Worm (Caenorhabditis elegans) whole organism, mixed stage, embryonic: ENCODE data around the gene C44B11.6.

ENCODE experiments used
- M03D4.4 ChIP-seq: sonication (generic microtip); optimal IDR thresholded peaks from 2 replicates; lab custom pipeline; 2017; ENCODE audit warnings: mild to moderate bottlenecking, missing genetic modification characterization, missing compliant biosample characterization
- bed-3 ChIP-seq: fragments of 200-800 bp; sonication (Bioruptor generic); optimal IDR thresholded peaks from 3 replicates; lab custom pipeline; 2018; ENCODE audit warnings: mild to moderate bottlenecking, missing genetic modification characterization, moderate library complexity, missing compliant biosample characterization
- ceh-39 ChIP-seq: fragments of 150-350 bp; optimal IDR thresholded peaks from 2 replicates; lab custom pipeline; 2014; ENCODE audit warnings: missing biosample characterization, missing genetic modification characterization
- ces-1 ChIP-seq: fragments of 150-350 bp; optimal IDR thresholded peaks from 2 replicates; lab custom pipeline; 2014; ENCODE audit warnings: missing biosample characterization, missing genetic modification reagents, missing genetic modification characterization
- cnd-1 ChIP-seq: fragments of 200-800 bp; sonication (Bioruptor generic); optimal IDR thresholded peaks from 2 replicates; lab custom pipeline; 2018; ENCODE audit warnings: mild to moderate bottlenecking, missing genetic modification characterization, missing compliant biosample characterization
- drap-1 ChIP-seq: fragments of 200-800 bp; sonication (Bioruptor generic); optimal IDR thresholded peaks from 3 replicates; lab custom pipeline; 2018; ENCODE audit warnings: mild to moderate bottlenecking, missing genetic modification characterization, missing compliant biosample characterization
- elt-1 ChIP-seq: sonication (generic microtip); optimal IDR thresholded peaks from 2 replicates; lab custom pipeline; 2017; ENCODE audit warnings: missing genetic modification characterization, mild to moderate bottlenecking, missing compliant biosample characterization, antibody characterized with exemption, moderate library complexity, borderline replicate concordance; ENCODE audit not compliant: insufficient read depth
- elt-3 ChIP-seq: fragments of 150-350 bp; optimal IDR thresholded peaks from 2 replicates; lab custom pipeline; 2014; ENCODE audit warnings: missing biosample characterization, missing genetic modification characterization
- flh-1 ChIP-seq: fragments of 200-800 bp; sonication (Bioruptor generic); optimal IDR thresholded peaks from 2 replicates; lab custom pipeline; 2018; ENCODE audit warnings: mild to moderate bottlenecking, missing genetic modification characterization, moderate library complexity, missing compliant biosample characterization
- ham-2 ChIP-seq: fragments of 200-800 bp; sonication (Bioruptor generic); optimal IDR thresholded peaks from 2 replicates; lab custom pipeline; 2018; ENCODE audit warnings: mild to moderate bottlenecking, missing genetic modification characterization, missing compliant biosample characterization
- hlh-1 ChIP-seq: fragments of 150-350 bp; optimal IDR thresholded peaks from 2 replicates; lab custom pipeline; 2014; ENCODE audit warnings: missing biosample characterization, missing genetic modification reagents, missing genetic modification characterization
- lin-13 ChIP-seq: fragments of 150-350 bp; optimal IDR thresholded peaks from 2 replicates; lab custom pipeline; 2014; ENCODE audit warnings: missing biosample characterization, missing genetic modification characterization
- lin-32 ChIP-seq: fragments of 200-800 bp; sonication (Bioruptor generic); optimal IDR thresholded peaks from 2 replicates; lab custom pipeline; 2018; ENCODE audit warnings: mild to moderate bottlenecking, missing genetic modification characterization, missing compliant biosample characterization
- lsy-2 ChIP-seq: fragments of 150-350 bp; optimal IDR thresholded peaks from 2 replicates; lab custom pipeline; 2014; ENCODE audit warnings: missing biosample characterization, missing genetic modification characterization
- mep-1 ChIP-seq: fragments of 150-350 bp; optimal IDR thresholded peaks from 2 replicates; lab custom pipeline; 2017; ENCODE audit warnings: missing biosample characterization, missing genetic modification reagents, missing genetic modification characterization, inconsistent platforms
- mls-2 ChIP-seq: sonication (generic microtip); optimal IDR thresholded peaks from 2 replicates; lab custom pipeline; 2016; ENCODE audit warnings: mild to moderate bottlenecking, missing genetic modification characterization, moderate library complexity, missing compliant biosample characterization
- nhr-12 ChIP-seq: fragments of 150-350 bp; optimal IDR thresholded peaks from 2 replicates; lab custom pipeline; 2014; ENCODE audit warnings: missing biosample characterization, missing genetic modification characterization
- nhr-2 ChIP-seq: fragments of 150-350 bp; optimal IDR thresholded peaks from 2 replicates; lab custom pipeline; 2014; ENCODE audit warnings: missing biosample characterization, missing genetic modification characterization
- nhr-237 ChIP-seq: fragments of 150-350 bp; optimal IDR thresholded peaks from 2 replicates; lab custom pipeline; 2014; ENCODE audit warnings: missing biosample characterization, missing genetic modification characterization
- nhr-28 ChIP-seq: fragments of 150-350 bp; optimal IDR thresholded peaks from 2 replicates; lab custom pipeline; 2014; ENCODE audit warnings: missing biosample characterization, missing genetic modification characterization
- pha-4 ChIP-seq: fragments of 150-350 bp; optimal IDR thresholded peaks from 2 replicates; lab custom pipeline; 2018; ENCODE audit warnings: missing biosample characterization, missing genetic modification reagents, missing genetic modification characterization
- sem-2 ChIP-seq: fragments of 200-800 bp; sonication (Bioruptor generic); optimal IDR thresholded peaks from 2 replicates; lab custom pipeline; 2018; ENCODE audit warnings: mild to moderate bottlenecking, missing genetic modification characterization, missing compliant biosample characterization
- snpc-4 ChIP-seq: fragments of 150-350 bp; optimal IDR thresholded peaks from 2 replicates; lab custom pipeline; 2014; ENCODE audit warnings: missing biosample characterization, missing genetic modification characterization
- sptf-1 ChIP-seq: sonication (generic microtip); optimal IDR thresholded peaks from 2 replicates; lab custom pipeline; 2017; ENCODE audit warnings: mild to moderate bottlenecking, missing genetic modification characterization, moderate library complexity, missing compliant biosample characterization
- tbx-8 ChIP-seq: fragments of 200-800 bp; sonication (Bioruptor generic); optimal IDR thresholded peaks from 2 replicates; lab custom pipeline; 2018; ENCODE audit warnings: mild to moderate bottlenecking, missing genetic modification characterization, moderate library complexity, missing compliant biosample characterization
- unc-120 ChIP-seq: sonication (generic microtip); optimal IDR thresholded peaks from 2 replicates; lab custom pipeline; 2017; ENCODE audit warnings: missing genetic modification characterization, missing compliant biosample characterization; ENCODE audit not compliant: poor library complexity, severe bottlenecking
- unc-39 ChIP-seq: fragments of 150-350 bp; optimal IDR thresholded peaks from 2 replicates; lab custom pipeline; 2014; ENCODE audit warnings: missing biosample characterization, missing genetic modification characterization
- unc-62 ChIP-seq: fragments of 150-350 bp; optimal IDR thresholded peaks from 2 replicates; lab custom pipeline; 2014; ENCODE audit warnings: missing biosample characterization, missing genetic modification reagents, missing genetic modification characterization
- zip-8 ChIP-seq: fragments of 150-350 bp; optimal IDR thresholded peaks from 2 replicates; lab custom pipeline; 2014; ENCODE audit warnings: missing biosample characterization, missing genetic modification characterization
- ztf-11 ChIP-seq: fragments of 150-350 bp; optimal IDR thresholded peaks from 2 replicates; lab custom pipeline; 2014; ENCODE audit warnings: missing biosample characterization, missing genetic modification characterization

The C44B11.6 gene

DNA sequence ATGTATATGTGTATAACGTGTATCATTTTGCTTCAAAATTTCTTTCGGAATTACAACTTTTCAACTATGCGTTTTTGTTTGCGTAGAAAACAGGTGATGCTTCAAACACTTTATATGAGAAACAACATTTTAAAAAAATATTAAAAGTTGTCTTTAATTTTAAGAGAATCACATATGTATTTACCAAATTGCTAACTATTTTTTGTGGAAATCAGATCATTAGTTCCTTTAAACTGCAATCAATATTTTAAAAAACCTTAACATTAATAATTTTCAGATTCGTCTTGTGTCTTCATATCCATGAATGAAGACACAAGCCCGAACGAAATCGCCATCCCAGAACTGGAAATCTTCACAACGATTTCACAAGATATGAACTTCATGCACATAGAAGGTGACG is at the start of gene C44B11.6:
TSS of gene C44B11.6 (plus strand) at position 301 of the 400 bp plus-strand sequence.
- TF ChIP-seq sptf-1, result no peak
- TF ChIP-seq mep-1, result no peak
- no peak for TF ChIP-seq ham-2 (GFP tag; lab: Kevin White, UChicago)
- no peak for TF ChIP-seq nhr-2 (tag; lab: Kevin White, UChicago)
- no peak for TF ChIP-seq sem-2 (GFP tag; lab: Kevin White, UChicago)
- TF ChIP-seq nhr-237 (tag; lab: Kevin White, UChicago), result no peak
- TF ChIP-seq snpc-4 (tag; lab: Kevin White, UChicago), result no peak
- TF ChIP-seq tbx-8 (GFP tag; lab: Kevin White, UChicago), result no peak
- no peak for TF ChIP-seq hlh-1 (tag; lab: Kevin White, UChicago)
- TF ChIP-seq nhr-28, result no peak
- no peak for TF ChIP-seq flh-1 (GFP tag; lab: Kevin White, UChicago)

- TF ChIP-seq nhr-12 (tag; lab: Kevin White, UChicago), result no peak
- no peak for TF ChIP-seq elt-1 (tag; lab: Kevin White, UChicago)
- no peak for TF ChIP-seq ceh-39
These were observed 49.0 kb upstream of the C44B11.6 start, which contains the start of gene Y53G8B.2 for ce11 chrIII:3103905-3104360. TSS of gene Y53G8B.2 (minus strand) at chrIII:3103955.

DNA sequence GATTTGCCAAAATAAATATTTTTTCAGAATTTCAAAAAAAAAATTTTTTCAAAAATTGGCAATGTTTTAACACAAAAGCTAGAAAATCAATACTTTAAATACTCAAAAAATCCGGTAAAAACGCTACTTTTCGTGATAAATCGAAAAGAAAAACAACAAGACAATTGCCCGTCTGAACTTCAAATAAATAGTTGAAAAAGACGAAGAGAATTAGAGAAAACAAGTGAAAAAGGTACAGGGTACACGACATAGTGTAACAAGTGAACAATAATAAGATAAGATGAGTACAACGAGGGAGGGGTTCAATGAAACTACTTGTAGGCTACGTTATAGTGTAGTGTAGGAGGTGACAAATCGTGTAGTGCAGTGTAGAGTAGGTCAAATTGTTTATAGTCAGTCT is 48.4 kb upstream of the C44B11.6 start:
- TF ChIP-seq zip-8 (tag; lab: Kevin White, UChicago) (no peak), unc-120 (no peak), lsy-2 (tag; lab: Kevin White, UChicago) (no peak), nhr-28 (no peak), unc-62 (GFP tag; lab: Kevin White, UChicago) (peak; percentile 6), hlh-1 (tag; lab: Kevin White, UChicago) (peak; percentile 6), ces-1 (GFP tag; lab: Kevin White, UChicago) (no peak), bed-3 (GFP tag; lab: Kevin White, UChicago) (no peak), nhr-237 (tag; lab: Kevin White, UChicago) (no peak), lin-32 (GFP tag; lab: Kevin White, UChicago) (no peak), sptf-1 (no peak), flh-1 (GFP tag; lab: Kevin White, UChicago) (no peak), sem-2 (GFP tag; lab: Kevin White, UChicago) (no peak)
- TF ChIP-seq, all 35 proteins: peak for 2

- TF ChIP-seq ztf-11 (tag; lab: Kevin White, UChicago), result no peak
- no peak for TF ChIP-seq elt-3
- no peak for TF ChIP-seq nhr-28
- no peak for TF ChIP-seq flh-1 (GFP tag; lab: Kevin White, UChicago)
- no peak for TF ChIP-seq elt-1 (tag; lab: Kevin White, UChicago)
- no peak for TF ChIP-seq ceh-39
- no peak for TF ChIP-seq nhr-237 (tag; lab: Kevin White, UChicago)
- no peak for TF ChIP-seq snpc-4 (tag; lab: Kevin White, UChicago)
- no peak for TF ChIP-seq ham-2 (GFP tag; lab: Kevin White, UChicago)
- no peak for TF ChIP-seq unc-39
- no peak for TF ChIP-seq cnd-1 (tag; lab: Kevin White, UChicago)
- no peak for TF ChIP-seq zip-8 (tag; lab: Kevin White, UChicago)
These were observed 47.7 kb upstream of the C44B11.6 start for ce11 chrIII:3105212-3105611.

DNA sequence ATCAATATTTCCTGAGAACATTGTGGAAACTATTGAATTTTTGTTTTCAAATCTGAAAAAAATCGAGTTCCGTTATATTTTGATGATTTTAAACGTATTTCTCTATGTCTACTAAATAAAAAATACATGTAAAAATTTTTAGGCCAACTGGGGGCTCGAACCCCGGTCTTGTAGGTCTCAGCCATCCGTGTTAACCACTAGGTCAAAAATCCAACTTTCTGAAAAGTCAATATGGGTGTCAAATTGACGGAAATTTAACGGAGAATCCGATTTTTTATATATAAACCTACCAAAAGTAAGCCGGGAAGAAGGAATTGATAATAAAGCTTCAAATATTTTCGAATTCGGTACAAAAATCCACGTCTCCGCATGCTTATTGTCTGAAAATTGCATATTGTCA is 46.6 kb upstream of the C44B11.6 start:
- TF ChIP-seq lsy-2 (tag; lab: Kevin White, UChicago), result no peak
- TF ChIP-seq bed-3 (GFP tag; lab: Kevin White, UChicago), result no peak
- TF ChIP-seq sptf-1, result no peak
- no peak for TF ChIP-seq ham-2 (GFP tag; lab: Kevin White, UChicago)
- no peak for TF ChIP-seq M03D4.4
- no peak for TF ChIP-seq pha-4
- no peak for TF ChIP-seq unc-120
- TF ChIP-seq elt-3, result no peak
- no peak for TF ChIP-seq lin-13 (tag; lab: Kevin White, UChicago)
- no peak for TF ChIP-seq flh-1 (GFP tag; lab: Kevin White, UChicago)
- no peak for TF ChIP-seq nhr-237 (tag; lab: Kevin White, UChicago)
- no peak for TF ChIP-seq nhr-28
- TF ChIP-seq nhr-2 (tag; lab: Kevin White, UChicago), result no peak
- no peak for TF ChIP-seq ceh-39

DNA sequence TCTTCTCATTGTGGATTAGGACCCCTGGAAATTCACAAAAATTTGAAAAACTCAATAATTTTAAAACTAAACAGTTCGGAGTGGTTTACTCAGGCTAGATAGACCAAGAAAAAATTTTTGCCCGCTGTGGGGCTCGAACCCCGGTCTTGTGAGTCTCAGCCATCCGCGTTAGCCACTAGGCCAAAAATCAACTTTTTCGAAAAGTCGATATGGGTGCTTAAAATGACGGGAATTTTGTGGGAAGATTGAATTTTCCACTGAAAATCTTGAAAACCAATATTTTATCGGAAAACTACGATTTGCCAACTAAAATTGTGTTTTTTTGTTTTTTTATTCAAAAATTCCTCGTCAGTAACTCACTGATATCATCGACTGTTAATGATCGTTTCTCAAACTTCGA is 45.4 kb upstream of the C44B11.6 start:
- TF ChIP-seq flh-1 (GFP tag; lab: Kevin White, UChicago) (no peak), zip-8 (tag; lab: Kevin White, UChicago) (no peak), nhr-28 (no peak), nhr-12 (tag; lab: Kevin White, UChicago) (no peak), sem-2 (GFP tag; lab: Kevin White, UChicago) (no peak), elt-1 (tag; lab: Kevin White, UChicago) (no peak), snpc-4 (tag; lab: Kevin White, UChicago) (no peak), lsy-2 (tag; lab: Kevin White, UChicago) (no peak), unc-62 (GFP tag; lab: Kevin White, UChicago) (no peak), M03D4.4 (no peak), ztf-11 (tag; lab: Kevin White, UChicago) (no peak), mls-2 (no peak), drap-1 (no peak), hlh-1 (tag; lab: Kevin White, UChicago) (no peak)
